Worm (Caenorhabditis elegans) whole organism, L3 larva: ENCODE measurements around the gene mix-1.

Source experiments
- ceh-16 ChIP-seq: sonication (generic microtip); optimal IDR thresholded peaks from 2 replicates; lab custom pipeline; 2017; ENCODE audit warnings: missing biosample characterization, missing genetic modification characterization
- ceh-28 ChIP-seq: fragments of 150-350 bp; optimal IDR thresholded peaks from 2 replicates; lab custom pipeline; 2014; ENCODE audit warnings: missing biosample characterization, missing genetic modification reagents, missing genetic modification characterization
- ceh-9 ChIP-seq: sonication (generic microtip); optimal IDR thresholded peaks from 2 replicates; lab custom pipeline; 2018; ENCODE audit warnings: missing biosample characterization, missing genetic modification characterization
- daf-12 ChIP-seq: fragments of 150-350 bp; optimal IDR thresholded peaks from 2 replicates; lab custom pipeline; 2014; ENCODE audit warnings: missing biosample characterization, missing genetic modification reagents, missing genetic modification characterization
- egl-27 ChIP-seq: sonication (generic microtip); optimal IDR thresholded peaks from 4 replicates; lab custom pipeline; 2017; ENCODE audit warnings: missing biosample characterization, missing genetic modification reagents, missing genetic modification characterization
- egl-5 ChIP-seq: fragments of 150-350 bp; optimal IDR thresholded peaks from 2 replicates; lab custom pipeline; 2017; ENCODE audit warnings: missing biosample characterization, missing genetic modification reagents, missing genetic modification characterization, inconsistent platforms
- elt-3 ChIP-seq, 3 experiments: fragments of 150-350 bp in 1 of 3; sonication (generic microtip) in 2 of 3; optimal IDR thresholded peaks; 2 replicates in 2 of 3; 4 replicates in 1 of 3; lab custom pipeline; 2014 to 2017; ENCODE audit warnings: missing biosample characterization in 3 of 3, missing genetic modification characterization in 3 of 3
- eor-1 ChIP-seq, 2 experiments: fragments of 150-350 bp; optimal IDR thresholded peaks; 2 replicates each; lab custom pipeline; 2014 to 2018; ENCODE audit warnings: missing biosample characterization in 2 of 2, missing genetic modification characterization in 2 of 2
- hmg-11 ChIP-seq: sonication (generic microtip); optimal IDR thresholded peaks from 2 replicates; lab custom pipeline; 2016; ENCODE audit warnings: missing genetic modification characterization, missing compliant biosample characterization
- lin-39 ChIP-seq: fragments of 150-350 bp; optimal IDR thresholded peaks from 2 replicates; lab custom pipeline; 2018; ENCODE audit warnings: missing biosample characterization, missing genetic modification reagents, missing genetic modification characterization
- lsy-12 ChIP-seq: sonication (generic microtip); optimal IDR thresholded peaks from 2 replicates; lab custom pipeline; 2016; ENCODE audit warnings: mild to moderate bottlenecking, missing genetic modification characterization, missing compliant biosample characterization
- mml-1 ChIP-seq: fragments of 150-350 bp; sonication (generic microtip); optimal IDR thresholded peaks from 3 replicates; lab custom pipeline; 2014; ENCODE audit warnings: missing biosample characterization, missing genetic modification characterization
- nhr-11 ChIP-seq: fragments of 150-350 bp; optimal IDR thresholded peaks from 2 replicates; lab custom pipeline; 2014; ENCODE audit warnings: missing biosample characterization, missing genetic modification characterization
- nhr-12 ChIP-seq: fragments of 150-350 bp; optimal IDR thresholded peaks from 2 replicates; lab custom pipeline; 2014; ENCODE audit warnings: missing biosample characterization, missing genetic modification characterization
- nhr-23 ChIP-seq: fragments of 150-350 bp; optimal IDR thresholded peaks from 2 replicates; lab custom pipeline; 2014; ENCODE audit warnings: missing biosample characterization, missing genetic modification reagents, missing genetic modification characterization
- nhr-237 ChIP-seq: fragments of 150-350 bp; optimal IDR thresholded peaks from 2 replicates; lab custom pipeline; 2014; ENCODE audit warnings: missing biosample characterization, missing genetic modification characterization
- nhr-25 ChIP-seq: sonication (generic microtip); optimal IDR thresholded peaks from 2 replicates; lab custom pipeline; 2017; ENCODE audit warnings: missing biosample characterization, missing genetic modification characterization
- nhr-28 ChIP-seq: fragments of 150-350 bp; optimal IDR thresholded peaks from 2 replicates; lab custom pipeline; 2014; ENCODE audit warnings: missing biosample characterization, missing genetic modification characterization
- nhr-67 ChIP-seq: fragments of 150-350 bp; optimal IDR thresholded peaks from 2 replicates; lab custom pipeline; 2014; ENCODE audit warnings: missing biosample characterization, missing genetic modification characterization
- pqm-1 ChIP-seq: fragments of 150-350 bp; optimal IDR thresholded peaks from 2 replicates; lab custom pipeline; 2017; ENCODE audit warnings: missing biosample characterization, missing genetic modification characterization, inconsistent platforms
- sea-2 ChIP-seq: fragments of 150-350 bp; sonication (generic microtip); optimal IDR thresholded peaks from 4 replicates; lab custom pipeline; 2014; ENCODE audit warnings: missing biosample characterization, missing genetic modification reagents, missing genetic modification characterization
- snpc-4 ChIP-seq: fragments of 150-350 bp; optimal IDR thresholded peaks from 2 replicates; lab custom pipeline; 2014; ENCODE audit warnings: missing biosample characterization, missing genetic modification characterization
- zag-1 ChIP-seq: fragments of 150-350 bp; optimal IDR thresholded peaks from 2 replicates; lab custom pipeline; 2014; ENCODE audit warnings: missing biosample characterization, missing genetic modification characterization
- ztf-4 ChIP-seq: fragments of 150-350 bp; optimal IDR thresholded peaks from 2 replicates; lab custom pipeline; 2014; ENCODE audit warnings: missing biosample characterization, missing genetic modification characterization

Gene mix-1

DNA sequence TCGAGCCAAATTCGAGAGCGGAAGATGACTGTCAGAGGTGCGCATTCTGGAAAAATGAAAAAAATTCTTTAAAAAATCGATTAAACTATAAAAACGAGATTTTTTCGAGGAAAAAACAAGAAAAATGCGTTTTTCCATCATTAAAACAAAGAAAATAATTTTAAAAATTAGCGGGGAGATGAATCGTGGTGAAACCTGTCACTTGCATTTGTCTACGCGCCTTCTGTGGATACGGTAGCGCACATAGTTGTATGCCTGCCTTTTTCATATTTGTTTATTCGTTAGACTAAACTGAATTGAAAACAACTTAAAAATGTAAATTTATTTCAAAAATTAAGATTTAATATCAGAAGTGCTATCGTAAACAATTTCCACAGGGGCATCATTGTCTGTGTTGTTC, 60.4 kb downstream of the mix-1 start, which contains the start of gene egg-3:
egg-3 (minus strand) TSS at position 46 of the 400 bp plus-strand sequence.
- TF ChIP-seq eor-1 (tag; optimal IDR thresholded peaks at IDR 0.05; lab: Kevin White, UChicago) (no peak), daf-12 (tag; lab: Kevin White, UChicago) (no peak), egl-27 (no peak), ceh-28 (no peak), lsy-12 (tag; lab: Kevin White, UChicago) (no peak), nhr-237 (tag; lab: Kevin White, UChicago) (no peak), zag-1 (tag; lab: Kevin White, UChicago) (no peak), nhr-23 (tag; lab: Kevin White, UChicago) (no peak), lin-39 (tag; lab: Kevin White, UChicago) (no peak)

DNA sequence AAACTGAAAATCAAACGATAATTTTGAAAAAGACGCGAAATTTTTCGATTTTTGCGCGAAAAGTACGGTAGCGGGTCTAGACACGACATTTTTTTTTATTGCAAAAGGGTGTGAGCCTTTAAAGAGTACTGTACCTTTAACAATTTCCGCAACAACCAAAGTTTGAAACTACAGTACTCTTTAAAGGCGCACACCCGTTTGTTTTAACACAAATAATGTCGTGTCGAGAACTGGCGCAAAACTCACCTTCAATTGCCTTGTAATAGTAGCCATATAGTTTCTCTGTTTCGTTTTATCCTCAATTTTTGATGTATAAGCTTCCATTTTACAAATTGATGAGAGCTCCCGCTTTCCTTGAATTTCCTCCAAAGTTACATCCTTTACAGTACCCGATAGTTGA, 61.2 kb downstream of the mix-1 start:
- no peak for TF ChIP-seq ztf-4 (tag; lab: Kevin White, UChicago)
- TF ChIP-seq zag-1 (tag; lab: Kevin White, UChicago), result no peak
- no peak for TF ChIP-seq lsy-12 (tag; lab: Kevin White, UChicago)
- no peak for TF ChIP-seq mml-1 (tag; lab: Kevin White, UChicago)
- TF ChIP-seq egl-27, result no peak
- TF ChIP-seq nhr-23 (tag; lab: Kevin White, UChicago), result no peak

ce11 chrII:10885868-10886514, 61.9 kb downstream of the mix-1 start, which contains the start of gene F44F4.3:
TSS of gene F44F4.3 (minus strand) at chrII:10885918.
- TF ChIP-seq nhr-12 (tag; lab: Kevin White, UChicago), result no peak
- peak; percentile 68 for TF ChIP-seq nhr-23 (tag; lab: Kevin White, UChicago)

ce11 chrII:10887097-10887496, 63.1 kb downstream of the mix-1 start:
- TF ChIP-seq nhr-23 (tag; lab: Kevin White, UChicago) (peak; percentile 75), egl-5 (tag; lab: Kevin White, UChicago) (peak; percentile 16), ceh-9 (tag; lab: Kevin White, UChicago) (no peak), sea-2 (no peak), nhr-25 (tag; lab: Kevin White, UChicago) (peak; percentile 69), hmg-11 (tag; lab: Kevin White, UChicago) (no peak), elt-3 (tag; optimal IDR thresholded peaks at IDR 0.05; lab: Kevin White, UChicago) (no peak)
- TF ChIP-seq, all 47 proteins: peak for 3

- TF ChIP-seq nhr-28 (tag; lab: Kevin White, UChicago) (no peak), nhr-11 (tag; lab: Kevin White, UChicago) (no peak), snpc-4 (tag; lab: Kevin White, UChicago) (no peak), nhr-67 (tag; lab: Kevin White, UChicago) (no peak), nhr-23 (tag; lab: Kevin White, UChicago) (no peak), daf-12 (tag; lab: Kevin White, UChicago) (no peak), mml-1 (tag; lab: Kevin White, UChicago) (no peak), elt-3 (tag; optimal IDR thresholded peaks at IDR 0.05; lab: Kevin White, UChicago) (no peak), ceh-16 (tag; lab: Kevin White, UChicago) (no peak), pqm-1 (no peak)
Observed at ce11 chrII:10888979-10889378, 64.9 kb downstream of the mix-1 start, which contains the start of gene ptr-8. TSS of gene ptr-8 (plus strand) at chrII:10889279.
